Worm (Caenorhabditis elegans) whole organism, L1 larva: ENCODE measurements around the gene dsl-2.

Experiments
- C16A3.4 ChIP-seq: fragments of 150-350 bp; optimal IDR thresholded peaks from 2 replicates; lab custom pipeline; 2014; ENCODE audit warnings: missing biosample characterization, missing genetic modification characterization
- Y116A8C.19 ChIP-seq: sonication (generic microtip); optimal IDR thresholded peaks from 2 replicates; lab custom pipeline; 2016; ENCODE audit warnings: missing compliant biosample characterization, missing genetic modification characterization, borderline replicate concordance
- aha-1 ChIP-seq: fragments of 150-350 bp; optimal IDR thresholded peaks from 2 replicates; lab custom pipeline; 2014; ENCODE audit warnings: missing biosample characterization, missing genetic modification characterization
- ama-1 ChIP-seq: fragments of 150-350 bp; optimal IDR thresholded peaks from 2 replicates; lab custom pipeline; 2014
- blmp-1 ChIP-seq: fragments of 150-350 bp; optimal IDR thresholded peaks from 2 replicates; lab custom pipeline; 2014; ENCODE audit warnings: missing biosample characterization, missing genetic modification characterization
- ceh-63 ChIP-seq: fragments of 200-800 bp; sonication (Bioruptor generic); optimal IDR thresholded peaks from 2 replicates; lab custom pipeline; 2018; ENCODE audit warnings: mild to moderate bottlenecking, missing genetic modification characterization, missing compliant biosample characterization
- ceh-8 ChIP-seq: fragments of 200-800 bp; sonication (Bioruptor generic); optimal IDR thresholded peaks from 2 replicates; lab custom pipeline; 2018; ENCODE audit warnings: mild to moderate bottlenecking, missing genetic modification characterization, moderate library complexity, missing compliant biosample characterization
- ceh-82 ChIP-seq, 3 experiments: fragments of 150-350 bp in 1 of 3; sonication (generic microtip) in 2 of 3; optimal IDR thresholded peaks; 2 replicates each; lab custom pipeline; 2014 to 2017; ENCODE audit warnings: missing biosample characterization in 3 of 3, missing genetic modification characterization in 3 of 3
- ceh-88 ChIP-seq: fragments of 200-800 bp; sonication (Bioruptor generic); IDR thresholded peaks from 2 replicates; pipeline ENCODE4 v1.3.6; 2022; ENCODE audit warnings: missing genetic modification characterization, missing compliant biosample characterization
- ces-1 ChIP-seq: fragments of 150-350 bp; optimal IDR thresholded peaks from 2 replicates; lab custom pipeline; 2014; ENCODE audit warnings: missing biosample characterization, missing genetic modification reagents, missing genetic modification characterization
- dpl-1 ChIP-seq, 3 experiments: fragments of 150-350 bp in 2 of 3; sonication (generic microtip) in 1 of 3; optimal IDR thresholded peaks; 2 replicates each; lab custom pipeline; 2014 to 2017; ENCODE audit warnings: missing biosample characterization in 3 of 3, missing genetic modification characterization in 3 of 3, missing genetic modification reagents in 3 of 3
- dsc-1 ChIP-seq: sonication (generic microtip); optimal IDR thresholded peaks from 2 replicates; lab custom pipeline; 2016; ENCODE audit warnings: mild to moderate bottlenecking, missing genetic modification characterization, missing compliant biosample characterization
- efl-1 ChIP-seq, 4 experiments: fragments of 150-350 bp; optimal IDR thresholded peaks in 3 of 4; peaks in 1 of 4; 1 replicate in 1 of 4; 2 replicates in 3 of 4; lab custom pipeline; 2014; ENCODE audit warnings: missing biosample characterization in 2 of 4, missing genetic modification characterization in 2 of 4, missing genetic modification reagents in 2 of 4
- egl-13 ChIP-seq: sonication (generic microtip); optimal IDR thresholded peaks from 2 replicates; lab custom pipeline; 2016; ENCODE audit warnings: missing genotype, missing genetic modification reagents, missing genetic modification characterization, missing compliant biosample characterization
- egl-27 ChIP-seq, 2 experiments: fragments of 150-350 bp in 1 of 2; sonication (generic microtip); optimal IDR thresholded peaks; 3 replicates each; lab custom pipeline; 2017 to 2018; ENCODE audit warnings: missing biosample characterization in 2 of 2, missing genetic modification characterization in 2 of 2, missing genetic modification reagents in 2 of 2
- elt-3 ChIP-seq, 6 experiments: fragments of 150-350 bp in 1 of 6; sonication (generic microtip); optimal IDR thresholded peaks; 2 replicates each; lab custom pipeline; 2017 to 2018; ENCODE audit warnings: missing biosample characterization in 6 of 6, missing genetic modification characterization in 6 of 6, inconsistent platforms in 1 of 6
- ets-5 ChIP-seq: fragments of 200-800 bp; sonication (Bioruptor generic); IDR thresholded peaks from 2 replicates; pipeline ENCODE4 v1.3.6; 2022; ENCODE audit warnings: missing genetic modification characterization, missing compliant biosample characterization
- hlh-17 ChIP-seq: fragments of 200-800 bp; sonication (Bioruptor generic); optimal IDR thresholded peaks from 2 replicates; lab custom pipeline; 2018; ENCODE audit warnings: missing genetic modification characterization, mild to moderate bottlenecking, missing compliant biosample characterization, moderate library complexity, borderline replicate concordance
- hpl-2 ChIP-seq: fragments of 150-350 bp; optimal IDR thresholded peaks from 2 replicates; lab custom pipeline; 2014; ENCODE audit warnings: missing biosample characterization, missing genetic modification reagents, missing genetic modification characterization
- isw-1 ChIP-seq: fragments of 200-800 bp; sonication (Bioruptor generic); IDR thresholded peaks from 2 replicates; pipeline ENCODE4 v1.3.6; 2022; ENCODE audit warnings: missing genetic modification characterization, missing compliant biosample characterization
- jun-1 ChIP-seq: fragments of 150-350 bp; optimal IDR thresholded peaks from 2 replicates; lab custom pipeline; 2014; ENCODE audit warnings: missing biosample characterization, missing genetic modification reagents, missing genetic modification characterization
- lin-15B ChIP-seq: fragments of 150-350 bp; sonication (generic microtip); optimal IDR thresholded peaks from 3 replicates; lab custom pipeline; 2014; ENCODE audit warnings: missing biosample characterization, missing genetic modification characterization
- lsy-2 ChIP-seq, 2 experiments: fragments of 150-350 bp; optimal IDR thresholded peaks; 2 replicates each; lab custom pipeline; 2014; ENCODE audit warnings: missing biosample characterization in 2 of 2, missing genetic modification characterization in 2 of 2
- mdl-1 ChIP-seq, 2 experiments: fragments of 150-350 bp; optimal IDR thresholded peaks; 2 replicates each; lab custom pipeline; 2014 to 2017; ENCODE audit warnings: missing biosample characterization in 2 of 2, missing genetic modification characterization in 2 of 2, inconsistent platforms in 1 of 2
- mep-1 ChIP-seq: fragments of 150-350 bp; optimal IDR thresholded peaks from 2 replicates; lab custom pipeline; 2014; ENCODE audit warnings: missing biosample characterization, missing genetic modification characterization
- nhr-12 ChIP-seq: sonication (generic microtip); optimal IDR thresholded peaks from 2 replicates; lab custom pipeline; 2017; ENCODE audit warnings: missing biosample characterization, missing genetic modification characterization
- nhr-19 ChIP-seq: fragments of 200-800 bp; sonication (Bioruptor generic); conservative IDR thresholded peaks from 2 replicates; pipeline ENCODE4 v1.3.6; 2022; ENCODE audit warnings: missing genetic modification characterization, missing compliant biosample characterization
- nhr-28 ChIP-seq: fragments of 150-350 bp; optimal IDR thresholded peaks from 2 replicates; lab custom pipeline; 2014; ENCODE audit warnings: missing biosample characterization, missing genetic modification characterization
- nhr-71 ChIP-seq: sonication (generic microtip); optimal IDR thresholded peaks from 2 replicates; lab custom pipeline; 2016; ENCODE audit warnings: mild to moderate bottlenecking, missing genetic modification characterization, moderate library complexity, missing compliant biosample characterization
- nhr-77 ChIP-seq: fragments of 150-350 bp; optimal IDR thresholded peaks from 2 replicates; lab custom pipeline; 2014; ENCODE audit warnings: missing biosample characterization, missing genetic modification characterization
- nhr-84 ChIP-seq: sonication (generic microtip); optimal IDR thresholded peaks from 2 replicates; lab custom pipeline; 2017; ENCODE audit warnings: missing biosample characterization, missing genetic modification characterization
- nhr-85 ChIP-seq: sonication (generic microtip); peaks from one replicate; lab custom pipeline; 2016; ENCODE audit warnings: missing genetic modification characterization, inconsistent platforms, missing compliant biosample characterization
- nhr-90 ChIP-seq: sonication (generic microtip); optimal IDR thresholded peaks from 2 replicates; lab custom pipeline; 2016; ENCODE audit warnings: mild to moderate bottlenecking, missing genetic modification characterization, missing compliant biosample characterization; ENCODE audit not compliant: poor library complexity
- pag-3 ChIP-seq: sonication (generic microtip); optimal IDR thresholded peaks from 2 replicates; lab custom pipeline; 2017; ENCODE audit warnings: missing genetic modification characterization, mild to moderate bottlenecking, missing compliant biosample characterization, antibody characterized with exemption, borderline replicate concordance; ENCODE audit not compliant: insufficient read depth
- rnt-1 ChIP-seq: sonication (generic microtip); optimal IDR thresholded peaks from 2 replicates; lab custom pipeline; 2016; ENCODE audit warnings: mild to moderate bottlenecking, missing genetic modification characterization, moderate library complexity, missing compliant biosample characterization
- skn-1 ChIP-seq: fragments of 150-350 bp; optimal IDR thresholded peaks from 2 replicates; lab custom pipeline; 2014; ENCODE audit warnings: missing biosample characterization, missing genetic modification characterization
- tbx-2 ChIP-seq: sonication (generic microtip); optimal IDR thresholded peaks from 2 replicates; lab custom pipeline; 2016; ENCODE audit warnings: missing genetic modification characterization, missing compliant biosample characterization
- tlp-1 ChIP-seq: fragments of 150-350 bp; optimal IDR thresholded peaks from 2 replicates; lab custom pipeline; 2014; ENCODE audit warnings: missing biosample characterization, missing genetic modification characterization
- unc-30 ChIP-seq: sonication (generic microtip); optimal IDR thresholded peaks from 2 replicates; lab custom pipeline; 2017; ENCODE audit warnings: missing biosample characterization, missing genetic modification characterization
- unc-62 ChIP-seq: fragments of 150-350 bp; optimal IDR thresholded peaks from 2 replicates; lab custom pipeline; 2014; ENCODE audit warnings: missing biosample characterization, missing genetic modification reagents, missing genetic modification characterization
- unc-86 ChIP-seq: sonication (generic microtip); optimal IDR thresholded peaks from 2 replicates; lab custom pipeline; 2016; ENCODE audit warnings: missing genetic modification characterization, missing compliant biosample characterization
- zip-4 ChIP-seq: fragments of 200-800 bp; sonication (Bioruptor generic); optimal IDR thresholded peaks from 2 replicates; lab custom pipeline; 2018; ENCODE audit warnings: mild to moderate bottlenecking, missing genetic modification characterization, moderate library complexity, missing compliant biosample characterization
- ztf-11 ChIP-seq, 2 experiments: sonication (generic microtip); optimal IDR thresholded peaks; 2 replicates each; lab custom pipeline; 2016 to 2017; ENCODE audit warnings: missing genetic modification characterization in 2 of 2, missing biosample characterization in 1 of 2, missing compliant biosample characterization in 1 of 2

The dsl-2 gene

ce11 chrIV:1209813-1210212, 5.0 kb upstream of the dsl-2 start:
- TF ChIP-seq Y116A8C.19 (tag; lab: Kevin White, UChicago) (no peak), egl-13 (tag; lab: Kevin White, UChicago) (no peak), unc-86 (no peak), C16A3.4 (tag; lab: Kevin White, UChicago) (no peak), nhr-28 (tag; lab: Kevin White, UChicago) (no peak), rnt-1 (tag; lab: Kevin White, UChicago) (no peak), nhr-84 (tag; lab: Kevin White, UChicago) (no peak), ces-1 (GFP tag; lab: Kevin White, UChicago) (no peak), mep-1 (tag; lab: Kevin White, UChicago) (no peak), ets-5 (no peak), mdl-1 (tag; optimal IDR thresholded peaks at IDR 0.05; lab: Kevin White, UChicago) (no peak), zip-4 (GFP tag; lab: Kevin White, UChicago) (no peak), unc-30 (no peak), ceh-88 (no peak), efl-1 (optimal IDR thresholded peaks at IDR 0.05; lab: Kevin White, UChicago) (no peak), efl-1 (GFP tag; optimal IDR thresholded peaks at IDR 0.05 in 1 of 2; lab: Kevin White, UChicago) (no peak), tlp-1 (tag; lab: Kevin White, UChicago) (no peak), jun-1 (no peak), nhr-90 (tag; lab: Kevin White, UChicago) (no peak), hpl-2 (GFP tag; lab: Kevin White, UChicago) (no peak), ztf-11 (tag; optimal IDR thresholded peaks at IDR 0.05; lab: Kevin White, UChicago) (no peak)

- no peak for TF ChIP-seq lsy-2 (tag; optimal IDR thresholded peaks at IDR 0.05; lab: Kevin White, UChicago)
- TF ChIP-seq nhr-90 (tag; lab: Kevin White, UChicago), result no peak
- peak in 1 of 6 experiments; percentile 64 for TF ChIP-seq elt-3 (tag; optimal IDR thresholded peaks at IDR 0.05; lab: Kevin White, UChicago)
- TF ChIP-seq ceh-82 (tag; optimal IDR thresholded peaks at IDR 0.05; lab: Kevin White, UChicago), result no peak
- peak; percentile 50 for TF ChIP-seq blmp-1 (tag; lab: Kevin White, UChicago)
These were observed 4.5 kb upstream of the dsl-2 start for ce11 chrIV:1209320-1209719.

ce11 chrIV:1207980-1208379, 3.2 kb upstream of the dsl-2 start, which contains the start of gene dsl-1:
Gene dsl-1 (minus strand): TSS chrIV:1208080.
- TF ChIP-seq ets-5 (no peak), unc-86 (no peak), isw-1 (GFP tag; lab: Robert Waterston, UW) (no peak), skn-1 (tag; lab: Kevin White, UChicago) (no peak), nhr-12 (tag; lab: Kevin White, UChicago) (no peak), nhr-77 (tag; lab: Kevin White, UChicago) (no peak), ama-1 (lab: Kevin White, UChicago) (no peak), egl-13 (tag; lab: Kevin White, UChicago) (no peak), hlh-17 (GFP tag; lab: Kevin White, UChicago) (no peak), lin-15B (tag; lab: Kevin White, UChicago) (no peak), nhr-85 (no peak)

ce11 chrIV:1199501-1199900, 5.3 kb downstream of the dsl-2 start:
- TF ChIP-seq unc-62 (no peak), nhr-19 (GFP tag; lab: Robert Waterston, UW) (no peak), ceh-63 (GFP tag; lab: Kevin White, UChicago) (no peak), pag-3 (no peak), nhr-85 (no peak), dpl-1 (GFP tag; optimal IDR thresholded peaks at IDR 0.05; lab: Kevin White, UChicago) (no peak), dsc-1 (tag; lab: Kevin White, UChicago) (no peak), tbx-2 (tag; lab: Kevin White, UChicago) (no peak), ceh-8 (GFP tag; lab: Kevin White, UChicago) (no peak), aha-1 (no peak), egl-27 (tag; optimal IDR thresholded peaks at IDR 0.05; lab: Kevin White, UChicago) (no peak), nhr-71 (no peak), efl-1 (optimal IDR thresholded peaks at IDR 0.05; lab: Kevin White, UChicago) (no peak), efl-1 (GFP tag; optimal IDR thresholded peaks at IDR 0.05 in 1 of 2; lab: Kevin White, UChicago) (no peak)
